Worm (Caenorhabditis elegans): ENCODE results near the gene rbm-42.

- TF ChIP-seq him-1 (tag; optimal IDR thresholded peaks at IDR 0.05) (no peak), dao-5 (tag; optimal IDR thresholded peaks at IDR 0.05) (no peak), W03F9.2 (tag; optimal IDR thresholded peaks at IDR 0.05) (no peak)
Observed at ce11 chrIII:5106893-5107471, 46.0 kb downstream of the rbm-42 start, which contains the start of gene dpy-17.

Measured in whole organism, L4/young adult.